Fruit fly (Drosophila melanogaster): Measurements from ENCODE around the gene TotF.

TotF gene

DNA sequence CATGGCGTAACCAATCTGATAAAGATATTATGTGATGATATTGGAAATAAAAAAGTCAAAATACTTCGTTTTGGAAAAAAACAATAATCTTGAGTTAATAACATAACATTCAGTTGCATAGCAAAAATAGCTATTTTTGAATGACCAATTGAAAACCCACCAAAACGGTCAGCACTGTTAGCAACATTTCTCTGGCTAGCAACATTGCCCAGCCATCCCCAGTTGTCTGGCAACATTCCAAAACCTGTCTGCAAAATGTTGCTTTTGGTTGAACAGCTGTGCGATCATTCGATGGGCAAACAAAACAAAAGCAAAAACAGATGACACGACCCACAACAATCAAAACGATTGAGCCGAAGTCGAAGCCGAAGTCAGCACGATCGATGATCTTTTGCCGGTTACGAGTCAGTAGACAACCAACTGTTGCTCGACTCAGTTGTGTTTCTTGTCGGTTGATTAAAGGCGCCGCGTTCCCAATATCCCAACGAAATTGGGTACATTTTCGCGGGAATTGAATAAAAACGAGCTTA is 46.6 kb downstream of the TotF start (continued):
- TF ChIP-seq sc (optimal IDR thresholded peaks at IDR 0.05) (no peak), sc (GFP tag; optimal IDR thresholded peaks at IDR 0.05) (peak; percentile 90), CG7987 (GFP tag; optimal IDR thresholded peaks at IDR 0.05) (peak; percentile 79), Spps (tag; optimal IDR thresholded peaks at IDR 0.05) (peak; percentile 95), wek (GFP tag; optimal IDR thresholded peaks at IDR 0.05) (peak; percentile 79), CG16779 (GFP tag; IDR thresholded peaks at IDR 0.05) (peak; percentile 87), knrl (GFP tag; IDR thresholded peaks at IDR 0.05; ENCODE audit: partially characterized antibody) (no peak), CG32532 (GFP tag; IDR thresholded peaks at IDR 0.05) (peak; percentile 93), CG9609 (GFP tag; optimal IDR thresholded peaks at IDR 0.05) (peak; percentile 96), peb (GFP tag; IDR thresholded peaks at IDR 0.05) (peak; percentile 88), Ssrp (tag; optimal IDR thresholded peaks at IDR 0.05) (peak; percentile 95), seq (GFP tag; IDR thresholded peaks at IDR 0.05) (peak; percentile 98), repo (GFP tag; optimal IDR thresholded peaks at IDR 0.05) (peak; percentile 82), CG13296 (GFP tag; optimal IDR thresholded peaks at IDR 0.05) (peak; percentile 84), Sox102F (GFP tag; optimal IDR thresholded peaks at IDR 0.05) (peak; percentile 98), CG31365 (tag; optimal IDR thresholded peaks at IDR 0.05) (peak; percentile 79), Doc2 (GFP tag; IDR thresholded peaks at IDR 0.05) (peak; percentile 67), CG6175 (GFP tag; IDR thresholded peaks at IDR 0.05) (peak; percentile 62; the same call in 1 of the 3 replicates), CG18599 (GFP tag; optimal IDR thresholded peaks at IDR 0.05) (peak; percentile 93), en (GFP tag; optimal IDR thresholded peaks at IDR 0.05) (peak; percentile 96), CG12659 (GFP tag; optimal IDR thresholded peaks at IDR 0.05) (peak; percentile 97), vfl (GFP tag; optimal IDR thresholded peaks at IDR 0.05) (peak; percentile 86), Hr39 (optimal IDR thresholded peaks at IDR 0.05) (no peak), CG1024 (GFP tag; IDR thresholded peaks at IDR 0.05) (peak; percentile 89), Hey (tag; optimal IDR thresholded peaks at IDR 0.05) (peak; percentile 67), Max (GFP tag; optimal IDR thresholded peaks at IDR 0.05) (peak; percentile 20), CG6254 (GFP tag; optimal IDR thresholded peaks at IDR 0.05) (peak; percentile 87), CG3726 (GFP tag; IDR thresholded peaks at IDR 0.05) (peak; percentile 85), toy (GFP tag; IDR thresholded peaks at IDR 0.05) (peak; percentile 76), psq (GFP tag; optimal IDR thresholded peaks at IDR 0.05) (peak; percentile 78), CG7928 (GFP tag; optimal IDR thresholded peaks at IDR 0.05) (peak; percentile 68), gcm (GFP tag; optimal IDR thresholded peaks at IDR 0.05) (peak; percentile 96), CG2116 (GFP tag; optimal IDR thresholded peaks at IDR 0.05) (peak; percentile 81), onecut (GFP tag; IDR thresholded peaks at IDR 0.05) (peak; percentile 83), PHDP (tag; optimal IDR thresholded peaks at IDR 0.05) (peak; percentile 98), CG18476 (GFP tag; optimal IDR thresholded peaks at IDR 0.05) (peak; percentile 64), pnt (GFP tag; optimal IDR thresholded peaks at IDR 0.05) (peak; percentile 92), C15 (GFP tag; IDR thresholded peaks at IDR 0.05) (peak; percentile 72; the same call in 2 of the 3 replicates), jing (GFP tag; optimal IDR thresholded peaks at IDR 0.05) (peak; percentile 81), ase (GFP tag; IDR thresholded peaks at IDR 0.05) (peak; percentile 92), CG33557 (GFP tag; optimal IDR thresholded peaks at IDR 0.05) (peak; percentile 90), Xrp1 (GFP tag; IDR thresholded peaks at IDR 0.05) (peak; percentile 97), CG14441 (GFP tag; IDR thresholded peaks at IDR 0.05) (peak; percentile 96), TFAM (GFP tag; optimal IDR thresholded peaks at IDR 0.05) (peak; percentile 59), shn (GFP tag; optimal IDR thresholded peaks at IDR 0.05) (peak; percentile 95), CG10147 (GFP tag; optimal IDR thresholded peaks at IDR 0.05) (peak; percentile 76), Ets65A (GFP tag) (peak; percentile 98), CG9817 (tag; optimal IDR thresholded peaks at IDR 0.05) (peak; percentile 91), cas (GFP tag; IDR thresholded peaks at IDR 0.05) (peak; percentile 85), CG8089 (GFP tag; optimal IDR thresholded peaks at IDR 0.05) (peak; percentile 93), wor (GFP tag; IDR thresholded peaks at IDR 0.05) (peak; percentile 95)

All from whole organism, embryonic.